Fruit fly (Drosophila melanogaster): ENCODE results near the gene vih.

The vih gene

DNA sequence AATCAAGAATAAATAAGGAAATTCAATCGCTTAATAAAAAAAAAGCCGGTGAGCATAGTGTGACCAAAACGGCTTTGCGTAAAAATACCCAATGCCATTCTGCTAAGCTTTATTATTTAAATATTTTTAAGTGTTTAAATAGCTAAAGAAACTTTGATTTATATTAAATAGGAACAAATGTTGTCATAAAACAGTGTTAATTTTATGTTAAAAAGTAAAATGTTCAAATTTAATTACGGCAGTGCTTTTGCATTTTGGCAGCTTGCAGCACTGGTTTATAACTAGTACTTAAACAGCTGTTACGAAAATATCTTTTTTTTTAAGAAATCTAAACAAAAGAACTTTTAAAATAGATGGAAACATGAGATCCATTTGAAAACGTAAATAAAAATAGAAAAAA, 2.8 kb upstream of the vih start, which contains the start of the genes CG10638 and CG10681 (continued):
- TF ChIP-seq topi (GFP tag; optimal IDR thresholded peaks at IDR 0.05), result peak; percentile 59
- TF ChIP-seq spab (GFP tag; optimal IDR thresholded peaks at IDR 0.05), result no peak
- no peak for TF ChIP-seq Hr38 (GFP tag; optimal IDR thresholded peaks at IDR 0.05)
- TF ChIP-seq Gug (GFP tag; IDR thresholded peaks at IDR 0.05), result no peak
- peak; percentile 59 for TF ChIP-seq vri (GFP tag; optimal IDR thresholded peaks at IDR 0.05)
- TF ChIP-seq CG32006 (GFP tag; optimal IDR thresholded peaks at IDR 0.05), result no peak
- peak; percentile 43 for TF ChIP-seq cyc (GFP tag; optimal IDR thresholded peaks at IDR 0.05)
- no peak for TF ChIP-seq net (GFP tag; optimal IDR thresholded peaks at IDR 0.05)
- peak; percentile 4 for TF ChIP-seq CG8632 (GFP tag; optimal IDR thresholded peaks at IDR 0.05)
- TF ChIP-seq fd59A (GFP tag; optimal IDR thresholded peaks at IDR 0.05), result no peak
- no peak for TF ChIP-seq Hr39 (GFP tag; optimal IDR thresholded peaks at IDR 0.05)
- no peak for TF ChIP-seq CG7368 (GFP tag; optimal IDR thresholded peaks at IDR 0.05)
- TF ChIP-seq CG6276 (GFP tag; optimal IDR thresholded peaks at IDR 0.05), result no peak
- peak; percentile 44 for TF ChIP-seq CG1621 (tag; optimal IDR thresholded peaks at IDR 0.05)
- TF ChIP-seq eg (GFP tag; IDR thresholded peaks at IDR 0.05), result no peak
- TF ChIP-seq CG10631 (GFP tag; optimal IDR thresholded peaks at IDR 0.05), result peak; percentile 45
- TF ChIP-seq salr (GFP tag; optimal IDR thresholded peaks at IDR 0.05), result no peak
- TF ChIP-seq ss (GFP tag; optimal IDR thresholded peaks at IDR 0.05), result no peak
- TF ChIP-seq Met (GFP tag; optimal IDR thresholded peaks at IDR 0.05), result no peak
- TF ChIP-seq CG6808 (GFP tag; optimal IDR thresholded peaks at IDR 0.05), result peak; percentile 4
- no peak for TF ChIP-seq CG11902 (GFP tag; optimal IDR thresholded peaks at IDR 0.05)
- no peak for TF ChIP-seq Smox (GFP tag; optimal IDR thresholded peaks at IDR 0.05)
- no peak for TF ChIP-seq pdm3 (GFP tag; optimal IDR thresholded peaks at IDR 0.05)
- TF ChIP-seq svp (GFP tag), result no peak
- no peak for TF ChIP-seq CG10669 (GFP tag; optimal IDR thresholded peaks at IDR 0.05)
- no peak for TF ChIP-seq CG11294 (GFP tag; IDR thresholded peaks at IDR 0.05)
- TF ChIP-seq dsx (GFP tag; optimal IDR thresholded peaks at IDR 0.05; ENCODE audit: poor library complexity, severe bottlenecking), result peak; percentile 13
- TF ChIP-seq Sox15 (GFP tag; optimal IDR thresholded peaks at IDR 0.05), result no peak
- peak; percentile 52 for TF ChIP-seq acj6 (GFP tag; optimal IDR thresholded peaks at IDR 0.05)
- TF ChIP-seq CG15336 (GFP tag; IDR thresholded peaks at IDR 0.05), result no peak
- TF ChIP-seq CG8319 (GFP tag; optimal IDR thresholded peaks at IDR 0.05), result no peak
- peak; percentile 40 for TF ChIP-seq CG31627 (GFP tag; optimal IDR thresholded peaks at IDR 0.05)
- TF ChIP-seq Ets96B (tag; optimal IDR thresholded peaks at IDR 0.05), result peak; percentile 26
- TF ChIP-seq lz (GFP tag; optimal IDR thresholded peaks at IDR 0.05), result peak; percentile 49
- TF ChIP-seq Sox102F (GFP tag; optimal IDR thresholded peaks at IDR 0.05), result no peak
- TF ChIP-seq CG3919 (GFP tag; optimal IDR thresholded peaks at IDR 0.05), result peak; percentile 38
- peak; percentile 41 for TF ChIP-seq achi (GFP tag; optimal IDR thresholded peaks at IDR 0.05)
- no peak for TF ChIP-seq Ets21C (GFP tag; optimal IDR thresholded peaks at IDR 0.05)
- TF ChIP-seq Blimp-1 (GFP tag; optimal IDR thresholded peaks at IDR 0.05), result peak; percentile 8

dm6 chr3L:12505990-12506389, 1.9 kb downstream of the vih start:
- no peak for TF ChIP-seq lz (GFP tag; optimal IDR thresholded peaks at IDR 0.05)
- TF ChIP-seq net (GFP tag; optimal IDR thresholded peaks at IDR 0.05), result no peak

dm6 chr3L:12506963-12507552, 3.0 kb downstream of the vih start:
- TF ChIP-seq fd59A (GFP tag; optimal IDR thresholded peaks at IDR 0.05), result no peak
- no peak for TF ChIP-seq CG10631 (GFP tag; optimal IDR thresholded peaks at IDR 0.05)
- no peak for TF ChIP-seq CG34406 (GFP tag; optimal IDR thresholded peaks at IDR 0.05)
- no peak for TF ChIP-seq topi (GFP tag; optimal IDR thresholded peaks at IDR 0.05)
- TF ChIP-seq acj6 (GFP tag; optimal IDR thresholded peaks at IDR 0.05), result no peak
- TF ChIP-seq CG8319 (GFP tag; optimal IDR thresholded peaks at IDR 0.05), result no peak
- no peak for TF ChIP-seq fkh (GFP tag; optimal IDR thresholded peaks at IDR 0.05)
- TF ChIP-seq salr (GFP tag; optimal IDR thresholded peaks at IDR 0.05), result no peak
- no peak for TF ChIP-seq CG11762 (GFP tag; optimal IDR thresholded peaks at IDR 0.05; ENCODE audit: insufficient read depth)
- no peak for TF ChIP-seq net (GFP tag; optimal IDR thresholded peaks at IDR 0.05)
- TF ChIP-seq CG6792 (GFP tag; optimal IDR thresholded peaks at IDR 0.05), result no peak

Measured in whole organism, prepupa.